Worm (Caenorhabditis elegans) whole organism, L4/young adult: ENCODE results near the gene C54D10.9.

Source experiments
- W03F9.2 ChIP-seq: fragments of 150-350 bp; optimal IDR thresholded peaks from 2 replicates; lab custom pipeline; 2014; ENCODE audit warnings: missing biosample characterization, missing genetic modification characterization
- dao-5 ChIP-seq: sonication (generic microtip); optimal IDR thresholded peaks from 2 replicates; lab custom pipeline; 2016; ENCODE audit warnings: missing genotype, missing genetic modification characterization, moderate library complexity, missing compliant biosample characterization
- him-1 ChIP-seq: sonication (generic microtip); optimal IDR thresholded peaks from 2 replicates; lab custom pipeline; 2016; ENCODE audit warnings: missing genotype, missing genetic modification reagents, missing genetic modification characterization, missing compliant biosample characterization

DNA sequence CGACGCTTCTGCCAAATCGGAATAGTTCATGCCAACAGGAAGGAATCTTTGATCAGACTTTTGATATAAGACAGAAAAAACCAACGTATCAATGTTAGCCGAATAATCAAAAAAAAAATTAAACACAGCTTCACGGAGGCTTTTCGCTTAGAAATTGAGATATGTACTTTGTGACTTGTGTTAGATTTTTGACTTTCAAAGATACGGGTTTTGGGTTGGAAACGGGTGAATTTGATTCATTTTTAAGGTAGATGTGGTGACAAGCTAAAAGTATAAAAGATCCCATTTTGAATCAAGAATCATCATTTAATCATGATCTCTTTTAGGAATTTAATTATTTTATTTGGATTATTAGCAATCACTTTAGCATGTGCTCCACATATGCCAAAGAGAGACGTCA is 44.6 kb upstream of the C54D10.9 start, which contains the start of gene K01D12.8:
- TF ChIP-seq dao-5 (tag; lab: Kevin White, UChicago) (no peak), W03F9.2 (tag; lab: Kevin White, UChicago) (no peak), him-1 (tag; lab: Kevin White, UChicago) (no peak)
